Fruit fly (Drosophila melanogaster) whole organism: ENCODE results near the gene CG7059.

Experiments
- CG8478 ChIP-seq: fragments of >200 bp; optimal IDR thresholded peaks from 2 replicates; lab custom pipeline; 2018; ENCODE audit warnings: inconsistent platforms
- Dll ChIP-seq: fragments of >200 bp; optimal IDR thresholded peaks from 2 replicates; lab custom pipeline; 2017
- pan ChIP-seq: fragments of >200 bp; optimal IDR thresholded peaks from 2 replicates; lab custom pipeline; 2017
- psq ChIP-seq: fragments of >200 bp; optimal IDR thresholded peaks from 2 replicates; lab custom pipeline; 2017

DNA sequence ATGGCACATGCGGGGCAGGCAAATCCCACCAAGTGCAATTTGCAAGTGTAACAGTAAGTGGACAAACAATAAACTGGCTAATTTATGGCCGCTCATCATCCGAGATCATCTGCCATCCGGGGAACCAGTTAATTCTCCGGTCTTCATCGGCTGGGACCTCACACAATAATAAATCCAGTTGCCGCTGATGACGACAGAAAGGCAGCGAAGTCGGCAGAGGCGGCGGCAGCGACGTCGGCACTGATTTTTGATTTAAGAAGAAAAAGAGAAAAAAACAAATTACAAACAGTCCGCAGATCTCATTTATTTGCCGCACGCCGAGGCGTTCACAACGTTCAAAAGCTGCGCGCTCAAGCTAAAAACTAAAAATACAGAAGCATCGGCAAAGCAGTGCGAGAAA is 12.8 kb downstream of the CG7059 start, which contains the start of gene CG13856:
- no peak for TF ChIP-seq pan (lab: Kevin White, UChicago)
- no peak for TF ChIP-seq psq
- no peak for TF ChIP-seq Dll
- TF ChIP-seq CG8478 (lab: Kevin White, UChicago), result no peak
